Worm (Caenorhabditis elegans) whole organism, L4/young adult: ENCODE data around the gene wrt-2.

ENCODE experiments used
- dao-5 ChIP-seq: sonication (generic microtip); optimal IDR thresholded peaks from 2 replicates; lab custom pipeline; 2016; ENCODE audit warnings: missing genotype, missing genetic modification characterization, moderate library complexity, missing compliant biosample characterization
- him-1 ChIP-seq: sonication (generic microtip); optimal IDR thresholded peaks from 2 replicates; lab custom pipeline; 2016; ENCODE audit warnings: missing genotype, missing genetic modification reagents, missing genetic modification characterization, missing compliant biosample characterization

DNA sequence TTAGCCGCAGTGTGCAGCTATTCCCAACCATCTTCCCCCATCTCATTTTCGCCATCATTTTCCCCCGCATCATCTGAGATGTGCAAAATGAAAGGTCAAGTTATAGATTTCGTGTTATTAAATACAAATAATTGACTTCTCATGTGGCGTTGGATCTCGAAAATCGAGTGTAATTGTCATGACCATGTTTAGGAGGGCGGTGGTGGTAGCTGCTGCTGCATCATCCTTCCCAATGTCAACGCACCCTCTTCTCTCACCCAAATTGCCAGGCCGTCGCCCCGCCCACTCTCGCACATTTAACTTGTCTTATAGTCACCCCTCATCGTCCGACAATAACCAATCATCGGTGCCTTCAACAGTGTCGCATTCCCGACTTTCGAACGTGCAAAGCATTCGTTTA, 30.9 kb downstream of the wrt-2 start, which contains the start of gene ceh-30:
- TF ChIP-seq dao-5 (no peak), him-1 (tag; lab: Kevin White, UChicago) (no peak)
